Worm (Caenorhabditis elegans): ENCODE data around the gene sri-31.

ce11 chrII:3028264-3028663 is 22.5 kb upstream of the sri-31 start:
- no peak for TF ChIP-seq egl-27 (tag; optimal IDR thresholded peaks at IDR 0.05)
- TF ChIP-seq snpc-4 (tag; optimal IDR thresholded peaks at IDR 0.05), result no peak
- TF ChIP-seq vab-15 (tag; optimal IDR thresholded peaks at IDR 0.05), result no peak
- TF ChIP-seq lin-39 (tag; optimal IDR thresholded peaks at IDR 0.05), result no peak
- no peak for TF ChIP-seq ceh-90 (tag; optimal IDR thresholded peaks at IDR 0.05)
